Fruit fly (Drosophila melanogaster) S2 (cell line): Measurements from ENCODE around the gene CG43796.

Experiments used
- CG8478 ChIP-seq: fragments of >200 bp; optimal IDR thresholded peaks from 2 replicates; lab custom pipeline; 2018
- CTCF ChIP-seq, 2 experiments: fragments of >200 bp; optimal IDR thresholded peaks; 2 replicates each; lab custom pipeline; 2018

dm6 chr2L:8461782-8462453, 20.3 kb upstream of the CG43796 start:
- TF ChIP-seq CTCF (optimal IDR thresholded peaks at IDR 0.05; lab: Kevin White, UChicago) (no peak), CG8478 (lab: Kevin White, UChicago) (no peak)
